Worm (Caenorhabditis elegans) whole organism, early embryonic: Measurements from ENCODE around the gene tebp-1.

Experiments used
- B0310.2 ChIP-seq: sonication (generic microtip); optimal IDR thresholded peaks from 2 replicates; lab custom pipeline; 2016; ENCODE audit warnings: mild to moderate bottlenecking, missing genetic modification characterization, missing compliant biosample characterization
- F13C5.2 ChIP-seq: sonication (generic microtip); optimal IDR thresholded peaks from 2 replicates; lab custom pipeline; 2017; ENCODE audit warnings: mild to moderate bottlenecking, missing genetic modification characterization, inconsistent platforms, missing compliant biosample characterization
- aly-1 ChIP-seq: sonication (generic microtip); optimal IDR thresholded peaks from 2 replicates; lab custom pipeline; 2016; ENCODE audit warnings: missing genetic modification characterization, missing compliant biosample characterization
- ama-1 ChIP-seq: fragments of 150-350 bp; optimal IDR thresholded peaks from 2 replicates; lab custom pipeline; 2014
- ceh-13 ChIP-seq: fragments of 200-800 bp; sonication (Bioruptor generic); optimal IDR thresholded peaks from 2 replicates; lab custom pipeline; 2018; ENCODE audit warnings: mild to moderate bottlenecking, missing genetic modification characterization, missing compliant biosample characterization
- ceh-36 ChIP-seq: sonication (generic microtip); optimal IDR thresholded peaks from 2 replicates; lab custom pipeline; 2016; ENCODE audit warnings: missing genetic modification characterization, inconsistent platforms, missing compliant biosample characterization
- ets-7 ChIP-seq: sonication (generic microtip); optimal IDR thresholded peaks from 2 replicates; lab custom pipeline; 2016; ENCODE audit warnings: missing genotype, missing genetic modification characterization, missing compliant biosample characterization
- flt-1 ChIP-seq: fragments of 200-800 bp; sonication (Bioruptor generic); IDR thresholded peaks from 2 replicates; pipeline ENCODE4 v1.3.6; 2022; ENCODE audit warnings: missing genetic modification characterization, missing compliant biosample characterization
- hmbx-1 ChIP-seq: sonication (generic microtip); optimal IDR thresholded peaks from 2 replicates; lab custom pipeline; 2016; ENCODE audit warnings: mild to moderate bottlenecking, missing genetic modification characterization, missing compliant biosample characterization
- hmg-4 ChIP-seq: fragments of 200-800 bp; sonication (Bioruptor generic); optimal IDR thresholded peaks from 2 replicates; lab custom pipeline; 2018; ENCODE audit warnings: mild to moderate bottlenecking, missing genetic modification characterization, missing compliant biosample characterization
- hnd-1 ChIP-seq: sonication (generic microtip); optimal IDR thresholded peaks from 2 replicates; lab custom pipeline; 2016; ENCODE audit warnings: missing genetic modification characterization, missing compliant biosample characterization
- pes-1 ChIP-seq: fragments of 200-800 bp; sonication (Bioruptor generic); IDR thresholded peaks from 2 replicates; pipeline ENCODE4 v1.3.6; 2022; ENCODE audit warnings: missing genetic modification reagents, missing genetic modification characterization, missing compliant biosample characterization
- scrt-1 ChIP-seq: fragments of 200-800 bp; sonication (Bioruptor generic); IDR thresholded peaks from 2 replicates; pipeline ENCODE4 v1.3.6; 2022; ENCODE audit warnings: missing genetic modification characterization, missing compliant biosample characterization
- sea-1 ChIP-seq: fragments of 200-800 bp; sonication (Bioruptor generic); conservative IDR thresholded peaks from 2 replicates; pipeline ENCODE4 v1.3.6; 2022; ENCODE audit warnings: missing genetic modification characterization, missing compliant biosample characterization
- tbx-11 ChIP-seq: fragments of 200-800 bp; sonication (Bioruptor generic); IDR thresholded peaks from 2 replicates; pipeline ENCODE4 v1.3.6; 2022; ENCODE audit warnings: missing genetic modification characterization, missing compliant biosample characterization
- tbx-37 ChIP-seq: fragments of 200-800 bp; sonication (Bioruptor generic); conservative IDR thresholded peaks from 2 replicates; pipeline ENCODE4 v1.3.6; 2022; ENCODE audit warnings: missing genetic modification reagents, missing genetic modification characterization, missing compliant biosample characterization
- tra-4 ChIP-seq: sonication (generic microtip); optimal IDR thresholded peaks from 2 replicates; lab custom pipeline; 2017; ENCODE audit warnings: missing genetic modification characterization, missing compliant biosample characterization

The tebp-1 gene

ce11 chrII:14350768-14351167 lies 11.1 kb upstream of the tebp-1 start:
- TF ChIP-seq hmbx-1 (no peak), aly-1 (tag; lab: Kevin White, UChicago) (no peak), sea-1 (GFP tag; lab: Robert Waterston, UW) (0 out of 2 replicates have a peak, but pooled peaks have one; percentile 7)

ce11 chrII:14351352-14351751 lies 10.5 kb upstream of the tebp-1 start:
- TF ChIP-seq hmg-4 (no peak), sea-1 (GFP tag; lab: Robert Waterston, UW) (no peak), B0310.2 (tag; lab: Kevin White, UChicago) (no peak), ets-7 (tag; lab: Kevin White, UChicago) (no peak), ceh-13 (GFP tag; lab: Kevin White, UChicago) (no peak), F13C5.2 (tag; lab: Kevin White, UChicago) (no peak), pes-1 (GFP tag; lab: Robert Waterston, UW) (no peak), aly-1 (tag; lab: Kevin White, UChicago) (no peak), hnd-1 (tag; lab: Kevin White, UChicago) (no peak), tra-4 (tag; lab: Kevin White, UChicago) (no peak), ceh-36 (tag; lab: Kevin White, UChicago) (no peak), tbx-11 (GFP tag; lab: Robert Waterston, UW) (no peak), tbx-37 (GFP tag; lab: Robert Waterston, UW) (no peak), ama-1 (lab: Kevin White, UChicago) (no peak)

DNA sequence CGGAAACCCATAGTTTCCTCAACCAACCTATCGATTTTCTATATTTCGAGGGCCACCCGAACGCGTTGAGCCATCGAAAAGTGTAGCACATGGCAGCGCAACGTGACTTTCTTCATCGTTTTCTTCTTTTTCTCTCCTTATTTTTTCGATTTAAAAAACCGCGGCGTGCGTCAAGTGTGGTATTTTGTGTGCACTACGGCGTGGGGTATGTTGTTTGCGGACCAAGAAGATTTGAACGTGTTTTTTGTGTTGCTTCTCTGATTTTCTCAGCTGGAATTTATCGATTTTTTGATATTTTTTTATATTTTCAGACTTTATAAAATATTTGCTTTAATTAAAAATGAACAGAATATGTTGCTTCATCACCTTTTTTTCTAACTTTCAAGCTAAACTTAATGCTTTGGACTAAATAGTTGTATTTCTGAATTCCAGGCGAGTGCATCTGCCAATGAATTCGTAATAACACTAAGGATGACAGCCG lies 3.8 kb upstream of the tebp-1 start, which contains the start of the genes agl-1 and pfs-2:
TSS of gene agl-1 (minus strand) at position 178 of the 481 bp plus-strand sequence.
TSS of gene pfs-2 (plus strand) at position 431 of the 481 bp plus-strand sequence.
- TF ChIP-seq pes-1 (GFP tag; lab: Robert Waterston, UW) (peak; percentile 59), sea-1 (GFP tag; lab: Robert Waterston, UW) (0 out of 2 replicates have a peak, but pooled peaks have one; percentile 12), scrt-1 (GFP tag; lab: Robert Waterston, UW) (0 out of 2 replicates have a peak, but pooled peaks have one; percentile 52), ama-1 (lab: Kevin White, UChicago) (no peak), flt-1 (0 out of 2 replicates have a peak, but pooled peaks have one; percentile 47), ceh-36 (tag; lab: Kevin White, UChicago) (no peak), F13C5.2 (tag; lab: Kevin White, UChicago) (peak; percentile 66)

DNA sequence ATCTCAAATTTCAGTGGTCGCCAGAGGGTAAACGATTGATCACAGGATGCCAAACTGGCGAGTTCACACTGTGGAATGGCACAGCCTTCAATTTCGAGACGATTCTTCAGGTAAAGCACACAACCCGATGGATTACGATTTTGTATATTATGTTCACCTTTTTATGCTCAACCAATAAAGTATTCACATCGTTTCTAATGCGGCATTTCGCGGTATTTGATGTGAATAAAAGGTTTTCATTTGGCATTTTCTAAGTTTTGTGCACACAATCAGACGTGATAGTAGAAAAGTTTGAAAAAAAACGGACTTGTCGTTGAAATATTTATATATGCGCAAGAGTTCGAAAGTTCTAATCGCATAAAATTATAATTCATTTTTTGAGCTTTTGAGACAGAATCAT lies 2.8 kb upstream of the tebp-1 start:
- no peak for TF ChIP-seq tbx-11 (GFP tag; lab: Robert Waterston, UW)
- no peak for TF ChIP-seq hmg-4
- no peak for TF ChIP-seq aly-1 (tag; lab: Kevin White, UChicago)
- no peak for TF ChIP-seq B0310.2 (tag; lab: Kevin White, UChicago)
- no peak for TF ChIP-seq flt-1
- no peak for TF ChIP-seq sea-1 (GFP tag; lab: Robert Waterston, UW)
- TF ChIP-seq ceh-36 (tag; lab: Kevin White, UChicago), result no peak
- TF ChIP-seq pes-1 (GFP tag; lab: Robert Waterston, UW), result no peak
- TF ChIP-seq scrt-1 (GFP tag; lab: Robert Waterston, UW), result no peak
- no peak for TF ChIP-seq tra-4 (tag; lab: Kevin White, UChicago)
- TF ChIP-seq hmbx-1, result no peak
- no peak for TF ChIP-seq ceh-13 (GFP tag; lab: Kevin White, UChicago)

- TF ChIP-seq B0310.2 (tag; lab: Kevin White, UChicago) (no peak), hmbx-1 (no peak), aly-1 (tag; lab: Kevin White, UChicago) (no peak), tbx-11 (GFP tag; lab: Robert Waterston, UW) (no peak), flt-1 (no peak), ceh-36 (tag; lab: Kevin White, UChicago) (no peak), hnd-1 (tag; lab: Kevin White, UChicago) (no peak), pes-1 (GFP tag; lab: Robert Waterston, UW) (no peak), ceh-13 (GFP tag; lab: Kevin White, UChicago) (no peak), ets-7 (tag; lab: Kevin White, UChicago) (no peak), sea-1 (GFP tag; lab: Robert Waterston, UW) (no peak)
Measured at ce11 chrII:14360675-14361074, 1.1 kb upstream of the tebp-1 start.

DNA sequence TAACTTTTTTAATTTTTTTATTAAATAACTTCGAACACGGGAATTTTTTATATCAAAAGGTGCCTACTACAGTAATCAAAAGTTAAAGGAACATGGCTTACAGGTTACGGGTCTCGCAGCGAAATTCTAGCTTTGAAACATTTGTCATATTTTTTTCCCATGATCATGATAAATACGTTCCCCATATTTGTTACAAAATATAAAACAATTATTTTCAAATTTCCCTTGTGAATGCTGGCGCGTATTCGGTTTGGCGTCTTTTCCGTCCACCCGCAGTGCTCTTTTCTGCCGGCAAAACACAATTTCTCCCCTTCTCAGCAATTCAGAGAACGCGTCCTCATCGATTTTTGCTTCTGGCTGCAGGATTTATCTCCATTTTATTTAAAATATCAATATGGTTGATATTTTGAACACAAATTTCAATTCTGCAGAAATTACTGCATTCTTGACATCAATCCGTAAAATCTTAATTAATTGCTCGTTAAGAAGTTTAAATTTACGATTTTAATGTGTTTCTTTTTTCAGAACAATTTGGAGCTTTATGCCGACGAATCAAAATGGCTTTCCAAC lies 3.4 kb downstream of the tebp-1 start, which contains the start of gene imb-2:
TSS of gene imb-2 (plus strand) at position 520 of the 570 bp plus-strand sequence.
- no peak for TF ChIP-seq sea-1 (GFP tag; lab: Robert Waterston, UW)
- TF ChIP-seq hnd-1 (tag; lab: Kevin White, UChicago), result no peak
- no peak for TF ChIP-seq tbx-11 (GFP tag; lab: Robert Waterston, UW)
- no peak for TF ChIP-seq flt-1
- no peak for TF ChIP-seq pes-1 (GFP tag; lab: Robert Waterston, UW)
- no peak for TF ChIP-seq aly-1 (tag; lab: Kevin White, UChicago)
- no peak for TF ChIP-seq hmg-4
- no peak for TF ChIP-seq tra-4 (tag; lab: Kevin White, UChicago)
- no peak for TF ChIP-seq scrt-1 (GFP tag; lab: Robert Waterston, UW)
- TF ChIP-seq ceh-13 (GFP tag; lab: Kevin White, UChicago), result no peak
- no peak for TF ChIP-seq tbx-37 (GFP tag; lab: Robert Waterston, UW)
- no peak for TF ChIP-seq F13C5.2 (tag; lab: Kevin White, UChicago)
- no peak for TF ChIP-seq ama-1 (lab: Kevin White, UChicago)
- TF ChIP-seq B0310.2 (tag; lab: Kevin White, UChicago), result no peak
- TF ChIP-seq ceh-36 (tag; lab: Kevin White, UChicago), result no peak
- TF ChIP-seq ets-7 (tag; lab: Kevin White, UChicago), result no peak
- no peak for TF ChIP-seq hmbx-1

ce11 chrII:14374594-14374993 lies 12.8 kb downstream of the tebp-1 start:
- TF ChIP-seq F13C5.2 (tag; lab: Kevin White, UChicago) (no peak), aly-1 (tag; lab: Kevin White, UChicago) (no peak), sea-1 (GFP tag; lab: Robert Waterston, UW) (no peak), B0310.2 (tag; lab: Kevin White, UChicago) (no peak), hmbx-1 (no peak), scrt-1 (GFP tag; lab: Robert Waterston, UW) (no peak), ceh-36 (tag; lab: Kevin White, UChicago) (peak; percentile 72), hmg-4 (no peak), ceh-13 (GFP tag; lab: Kevin White, UChicago) (no peak), hnd-1 (tag; lab: Kevin White, UChicago) (no peak), tbx-37 (GFP tag; lab: Robert Waterston, UW) (no peak), pes-1 (GFP tag; lab: Robert Waterston, UW) (0 out of 2 replicates have a peak, but pooled peaks have one; percentile 18), ets-7 (tag; lab: Kevin White, UChicago) (no peak)
